Worm (Caenorhabditis elegans) whole organism, dauer: ENCODE results near the gene F23F1.5.

Experiments used
- unc-62 ChIP-seq: sonication (generic microtip); optimal IDR thresholded peaks from 2 replicates; lab custom pipeline; 2017; ENCODE audit warnings: missing biosample characterization, missing genetic modification reagents, missing genetic modification characterization

Gene F23F1.5

DNA sequence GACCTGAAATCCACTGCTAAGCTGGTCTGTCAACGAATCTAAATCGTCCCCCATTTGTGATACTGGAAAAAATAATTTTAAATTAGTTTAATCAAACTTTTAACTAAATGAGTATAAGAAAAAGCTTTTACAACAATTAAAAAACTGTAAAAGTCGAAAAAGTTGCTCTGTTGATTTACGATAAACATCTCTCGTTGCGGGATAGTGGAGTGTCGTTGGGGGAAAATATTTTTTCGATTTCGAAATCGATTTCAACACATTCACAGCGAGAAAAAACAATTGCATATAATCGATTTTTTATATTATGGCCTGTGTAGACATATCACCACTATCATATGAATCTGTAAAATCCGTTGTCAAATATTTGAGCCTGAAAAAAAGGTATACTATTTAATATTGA lies at the start of gene F23F1.5, which contains the start of gene fbxc-54:
Gene F23F1.5 (minus strand): TSS at position 64 of the 400 bp plus-strand sequence.
Gene fbxc-54 (plus strand): TSS at position 199 of the 400 bp plus-strand sequence.
- no peak for TF ChIP-seq unc-62 (GFP tag; lab: Kevin White, UChicago)

- TF ChIP-seq unc-62 (GFP tag; lab: Kevin White, UChicago) = no peak
These were observed 47.8 kb upstream of the F23F1.5 start, which contains the start of gene C23H3.9 for ce11 chrII:79166-79565. Gene C23H3.9 (minus strand): TSS chrII:79266.

DNA sequence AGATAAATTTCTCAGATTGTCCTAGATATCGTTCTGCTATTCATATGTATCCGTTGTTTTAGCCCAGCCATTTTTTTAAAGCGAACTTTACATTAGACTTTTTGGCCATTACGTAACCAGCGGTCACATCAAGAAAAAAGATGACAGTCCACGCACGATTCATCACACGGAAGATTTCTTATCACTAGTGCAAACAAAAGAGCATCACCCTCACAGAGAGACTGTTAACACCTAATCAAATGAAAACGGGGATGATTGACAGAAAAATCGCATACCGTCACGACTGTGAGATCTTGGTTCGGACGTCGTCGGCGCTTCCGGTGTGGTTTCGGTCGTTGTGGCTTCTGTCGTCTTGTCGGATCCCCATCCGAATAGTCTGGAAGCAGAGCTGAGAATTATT lies 45.3 kb upstream of the F23F1.5 start:
- TF ChIP-seq unc-62 (GFP tag; lab: Kevin White, UChicago) = no peak

DNA sequence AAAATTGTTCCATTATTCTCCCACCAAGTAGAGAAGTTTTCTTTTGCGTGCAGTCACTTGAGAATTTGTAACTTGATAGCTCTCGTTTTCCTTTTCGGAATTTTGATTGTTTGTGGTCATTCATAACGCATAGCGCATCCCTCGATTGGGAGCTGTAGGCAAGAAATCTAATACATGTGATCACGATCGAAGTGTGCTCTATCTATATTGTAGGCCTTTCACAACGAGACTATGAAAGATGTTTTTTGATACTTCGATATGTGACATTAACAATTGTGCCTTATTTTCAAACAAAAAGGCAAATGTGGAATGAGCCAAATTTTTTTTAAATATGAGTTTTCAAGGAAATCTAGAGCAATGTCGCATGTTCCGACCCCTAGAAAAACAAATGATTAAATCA lies 44.4 kb upstream of the F23F1.5 start:
- no peak for TF ChIP-seq unc-62 (GFP tag; lab: Kevin White, UChicago)

ce11 chrII:73892-74291 lies 42.5 kb upstream of the F23F1.5 start:
- no peak for TF ChIP-seq unc-62 (GFP tag; lab: Kevin White, UChicago)

- no peak for TF ChIP-seq unc-62 (GFP tag; lab: Kevin White, UChicago)
These were observed 41.9 kb upstream of the F23F1.5 start for ce11 chrII:73329-73728.

DNA sequence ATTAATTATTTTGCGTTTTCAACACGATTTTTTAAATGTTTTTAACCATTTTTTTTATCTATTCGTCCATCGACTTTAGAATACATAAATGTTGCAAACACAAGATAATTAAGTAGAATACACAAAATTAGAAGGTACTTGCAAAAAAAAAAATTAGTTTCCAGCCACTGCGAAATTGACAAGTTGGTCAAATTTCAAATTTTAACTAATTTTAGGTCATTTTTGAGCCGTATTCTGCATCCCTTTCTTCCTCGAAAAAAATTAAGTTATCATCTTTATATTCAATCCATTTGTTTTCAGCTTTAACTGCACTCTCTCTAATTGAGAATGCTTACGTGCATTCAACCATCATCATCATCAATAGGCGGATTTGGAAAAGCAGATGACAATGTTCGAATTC lies 38.0 kb upstream of the F23F1.5 start, which contains the start of gene egl-26:
Gene egl-26 (plus strand): TSS at position 301 of the 400 bp plus-strand sequence.
- TF ChIP-seq unc-62 (GFP tag; lab: Kevin White, UChicago) = no peak

- TF ChIP-seq unc-62 (GFP tag; lab: Kevin White, UChicago) = no peak
These were observed 37.4 kb upstream of the F23F1.5 start for ce11 chrII:68757-69156.

DNA sequence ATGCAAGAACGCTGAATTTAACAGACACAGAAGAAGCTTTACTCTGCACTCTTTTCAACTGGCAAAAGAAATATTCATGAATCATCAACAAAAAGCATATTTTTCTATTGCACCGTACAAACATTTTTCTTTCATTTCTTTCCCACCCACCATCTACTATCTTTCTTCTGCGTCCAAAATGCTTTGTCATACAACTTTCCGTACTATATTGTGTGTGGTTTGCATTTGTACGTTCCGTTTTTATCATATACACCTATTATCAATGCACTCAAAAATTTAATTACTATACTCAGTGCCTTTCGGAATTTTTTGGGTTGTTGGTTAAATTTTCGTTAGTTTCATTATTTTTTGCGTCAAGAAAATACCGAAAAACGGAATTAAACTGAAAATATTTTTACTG lies 36.3 kb upstream of the F23F1.5 start:
- TF ChIP-seq unc-62 (GFP tag; lab: Kevin White, UChicago) = no peak

DNA sequence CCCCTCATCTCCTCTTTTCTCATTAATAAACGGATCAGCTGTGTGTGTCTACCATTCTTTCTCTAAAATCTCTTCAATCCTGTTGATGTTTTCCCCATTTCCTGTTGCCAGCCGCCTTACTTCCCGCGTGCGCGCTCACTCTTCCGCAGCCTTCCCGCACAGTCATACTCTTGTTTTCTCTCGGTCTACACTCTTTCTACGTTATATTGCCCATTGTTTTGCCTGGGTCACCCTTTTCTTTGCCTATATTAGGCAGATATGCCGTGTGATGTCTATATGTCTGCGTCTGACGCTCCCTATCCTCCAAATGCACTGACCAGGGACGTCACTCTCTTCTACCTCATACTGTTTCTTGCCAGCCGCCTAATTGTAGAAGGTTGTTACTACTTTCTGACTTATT lies 34.9 kb upstream of the F23F1.5 start:
- TF ChIP-seq unc-62 (GFP tag; lab: Kevin White, UChicago) = no peak

DNA sequence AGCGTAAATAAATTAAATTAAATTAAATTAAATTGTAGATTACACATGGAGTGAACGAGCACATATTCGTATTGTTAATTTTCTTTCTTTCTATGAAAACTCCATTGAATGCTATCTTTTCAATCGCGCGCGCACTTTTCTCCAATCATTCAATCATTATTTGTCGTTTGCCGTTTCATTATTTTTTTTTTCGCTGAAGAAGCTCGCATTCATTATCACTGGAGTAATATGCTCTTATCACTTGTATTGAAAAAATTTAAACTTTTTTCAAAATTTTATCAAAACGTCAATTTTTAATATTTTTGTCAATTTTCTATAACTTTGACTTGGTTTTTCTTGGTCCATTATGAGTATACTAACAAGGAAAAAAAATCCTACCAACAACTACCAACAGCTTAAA lies 34.1 kb upstream of the F23F1.5 start:
- no peak for TF ChIP-seq unc-62 (GFP tag; lab: Kevin White, UChicago)

DNA sequence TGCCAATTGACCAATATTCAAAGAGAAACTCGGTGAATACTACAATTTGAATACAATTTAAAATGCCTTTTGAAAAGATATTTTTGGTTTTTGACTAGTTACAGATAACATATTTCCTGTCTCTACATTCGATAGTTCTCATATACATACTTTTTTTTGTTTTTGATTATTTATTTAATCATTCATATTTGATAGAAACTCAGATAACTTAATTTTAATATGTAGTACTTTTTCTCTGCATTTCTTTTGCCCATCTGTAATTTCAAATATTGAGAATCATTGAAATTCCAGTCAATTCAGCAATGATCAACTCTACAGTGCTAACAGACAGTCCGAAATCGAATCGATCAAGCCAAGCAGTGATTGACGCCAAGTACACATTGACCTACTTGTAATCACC lies 29.6 kb upstream of the F23F1.5 start, which contains the start of gene C23H3.2:
Gene C23H3.2 (plus strand): TSS at position 301 of the 400 bp plus-strand sequence.
- no peak for TF ChIP-seq unc-62 (GFP tag; lab: Kevin White, UChicago)

- TF ChIP-seq unc-62 (GFP tag; lab: Kevin White, UChicago) = no peak
These were observed 28.7 kb upstream of the F23F1.5 start for ce11 chrII:60049-60448.

DNA sequence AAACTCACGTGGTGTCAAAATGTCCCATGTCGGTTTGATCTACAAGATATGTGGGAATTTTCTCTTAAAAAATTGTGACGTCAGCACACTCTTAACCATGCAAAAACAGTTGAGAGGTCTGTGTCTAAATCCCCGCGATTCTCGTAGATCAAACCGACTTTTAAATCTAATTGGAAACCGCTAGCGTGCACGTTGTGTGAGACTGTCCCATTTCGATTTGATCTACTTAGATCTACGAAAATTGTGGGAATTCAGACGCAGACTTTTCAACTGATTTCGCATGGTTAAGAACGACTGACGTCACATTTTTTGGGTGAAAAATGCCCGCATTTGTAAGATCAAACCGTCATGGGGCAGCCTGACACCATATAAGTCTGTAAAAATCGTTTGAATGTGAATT lies 26.5 kb upstream of the F23F1.5 start:
- TF ChIP-seq unc-62 (GFP tag; lab: Kevin White, UChicago) = no peak

- no peak for TF ChIP-seq unc-62 (GFP tag; lab: Kevin White, UChicago)
These were observed 26.0 kb upstream of the F23F1.5 start, which contains the start of gene ascc-1 for ce11 chrII:57370-57769. Gene ascc-1 (plus strand): TSS chrII:57670.

- TF ChIP-seq unc-62 (GFP tag; lab: Kevin White, UChicago) = no peak
These were observed 23.8 kb upstream of the F23F1.5 start, which contains the start of gene tre-5 for ce11 chrII:55204-55603. Gene tre-5 (minus strand): TSS chrII:55304.

- no peak for TF ChIP-seq unc-62 (GFP tag; lab: Kevin White, UChicago)
These were observed 20.0 kb upstream of the F23F1.5 start, which contains the start of gene sptl-1 for ce11 chrII:51352-51751. Gene sptl-1 (plus strand): TSS chrII:51652.
